Fruit fly (Drosophila melanogaster) Kc167 (cell line): Measurements from ENCODE around the gene CG15625.

Source experiments
- Sin3A ChIP-seq: fragments of >200 bp; optimal IDR thresholded peaks from 2 replicates; lab custom pipeline; 2018; ENCODE audit warnings: missing external identifiers
- h ChIP-seq: fragments of >200 bp; optimal IDR thresholded peaks from 3 replicates; lab custom pipeline; 2018; ENCODE audit warnings: missing external identifiers
- insv ChIP-seq: fragments of >200 bp; optimal IDR thresholded peaks from 3 replicates; lab custom pipeline; 2018; ENCODE audit warnings: missing external identifiers
- psq ChIP-seq: fragments of >200 bp; optimal IDR thresholded peaks from 2 replicates; lab custom pipeline; 2017; ENCODE audit warnings: missing external identifiers
- ttk ChIP-seq: sonication (Bioruptor generic); optimal IDR thresholded peaks from 2 replicates; lab custom pipeline; 2017; ENCODE audit warnings: missing external identifiers

- TF ChIP-seq Sin3A (lab: Kevin White, UChicago) (no peak), ttk (lab: Kevin White, UChicago) (no peak), insv (lab: Kevin White, UChicago) (no peak), psq (lab: Kevin White, UChicago) (no peak), h (lab: Kevin White, UChicago) (no peak)
Observed at dm6 chr2L:4850356-4850755, 39.4 kb upstream of the CG15625 start, which contains the start of the genes mRpS2 and Mon1.
